Worm (Caenorhabditis elegans): ENCODE data around the gene srh-80.

The srh-80 gene

DNA sequence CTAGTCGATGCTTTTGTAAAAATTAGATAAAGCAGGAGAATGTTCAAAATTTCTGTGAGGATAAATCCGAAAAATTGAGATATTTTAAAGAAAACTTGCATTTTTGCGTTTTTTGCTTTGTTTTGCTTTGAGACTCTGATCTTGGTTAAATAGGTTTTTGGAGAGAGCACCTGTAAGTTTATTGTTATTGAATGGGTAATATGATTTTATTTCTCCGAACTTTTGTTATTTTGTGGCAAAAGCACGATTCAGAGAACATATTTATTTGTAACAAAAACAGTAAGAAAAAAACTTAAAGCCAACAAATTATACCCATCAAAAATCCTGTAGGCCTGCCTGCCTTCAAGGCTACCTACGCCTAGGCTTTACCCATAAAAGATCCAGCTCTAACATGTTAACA lies 34.9 kb downstream of the srh-80 start, which contains the start of gene str-121:
Gene str-121 (minus strand): TSS at position 101 of the 400 bp plus-strand sequence.
- TF ChIP-seq mxl-2 (GFP tag; conservative IDR thresholded peaks at IDR 0.05) (no peak), unc-62 (GFP tag; optimal IDR thresholded peaks at IDR 0.05 in 1 of 2) (peak in 1 of 2 experiments; percentile 0), unc-62 (tag; optimal IDR thresholded peaks at IDR 0.05) (no peak), duxl-1 (tag; optimal IDR thresholded peaks at IDR 0.05; ENCODE audit: poor library complexity) (no peak), ceh-82 (tag; optimal IDR thresholded peaks at IDR 0.05) (no peak)

ce11 chrV:258730-259129 lies 39.0 kb downstream of the srh-80 start, which contains the start of gene nhr-204:
Gene nhr-204 (minus strand): TSS chrV:258830.
- no peak for TF ChIP-seq gei-8 (GFP tag; optimal IDR thresholded peaks at IDR 0.05)
- no peak for TF ChIP-seq lin-13 (GFP tag; optimal IDR thresholded peaks at IDR 0.05)
- no peak for TF ChIP-seq saeg-2 (GFP tag; IDR thresholded peaks at IDR 0.05)
- TF ChIP-seq ceh-20 (GFP tag; IDR thresholded peaks at IDR 0.05) = no peak
- TF ChIP-seq dmd-9 (GFP tag; IDR thresholded peaks at IDR 0.05) = no peak
- TF ChIP-seq F26F4.8 (GFP tag; conservative IDR thresholded peaks at IDR 0.05) = no peak
- TF ChIP-seq vab-7 (GFP tag; IDR thresholded peaks at IDR 0.05) = no peak
- TF ChIP-seq unc-130 (GFP tag; optimal IDR thresholded peaks at IDR 0.05) = no peak
- TF ChIP-seq ama-1 (optimal IDR thresholded peaks at IDR 0.05) = no peak
- TF ChIP-seq nhr-48 (tag; optimal IDR thresholded peaks at IDR 0.05) = no peak
- no peak for TF ChIP-seq F37D6.2 (tag; optimal IDR thresholded peaks at IDR 0.05)
- no peak for TF ChIP-seq T20F7.1 (GFP tag; optimal IDR thresholded peaks at IDR 0.05)
- no peak for TF ChIP-seq arid-1 (GFP tag; conservative IDR thresholded peaks at IDR 0.05)
- no peak for TF ChIP-seq nhr-10 (tag; optimal IDR thresholded peaks at IDR 0.05)
- TF ChIP-seq dve-1 (tag; optimal IDR thresholded peaks at IDR 0.05; ENCODE audit: insufficient read depth) = no peak
- TF ChIP-seq duxl-1 (tag; optimal IDR thresholded peaks at IDR 0.05; ENCODE audit: poor library complexity) = no peak
- TF ChIP-seq nhr-25 (tag; optimal IDR thresholded peaks at IDR 0.05; ENCODE audit: borderline replicate concordance, insufficient read depth) = no peak
- TF ChIP-seq daf-16 (GFP tag; optimal IDR thresholded peaks at IDR 0.05) = no peak
- TF ChIP-seq daf-16 (tag; optimal IDR thresholded peaks at IDR 0.05) = no peak

DNA sequence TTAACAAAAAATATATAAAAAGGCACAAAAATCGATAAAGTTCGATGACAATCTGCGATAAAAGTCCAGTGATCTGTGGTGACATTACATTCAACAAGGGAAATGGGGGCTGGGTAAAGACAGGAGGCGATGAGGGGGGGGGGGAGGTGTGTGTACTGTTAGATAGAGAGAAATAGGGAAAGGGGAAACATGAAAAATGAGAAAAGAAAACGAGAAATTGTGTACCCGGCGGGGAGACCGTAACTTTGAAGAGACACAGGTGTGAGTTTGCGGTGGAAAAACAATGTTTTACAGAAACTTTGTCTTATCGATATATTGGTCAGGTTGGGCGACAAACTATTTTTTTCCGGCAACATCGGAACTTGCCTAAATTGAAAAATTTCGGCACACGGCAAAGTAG lies 40.6 kb downstream of the srh-80 start:
- TF ChIP-seq nhr-77 (tag; optimal IDR thresholded peaks at IDR 0.05) = peak; percentile 12
- TF ChIP-seq pha-4 (GFP tag; IDR thresholded peaks at IDR 0.05) = 0 out of 2 replicates have a peak, but pooled peaks have one; percentile 10
- TF ChIP-seq pha-4 (tag; optimal IDR thresholded peaks at IDR 0.05) = no peak
- TF ChIP-seq ceh-62 (tag; optimal IDR thresholded peaks at IDR 0.05) = no peak
- no peak for TF ChIP-seq hlh-11 (tag; optimal IDR thresholded peaks at IDR 0.05)
- TF ChIP-seq nhr-28 (tag; optimal IDR thresholded peaks at IDR 0.05) = peak; percentile 41
- peak; percentile 37 for TF ChIP-seq dve-1 (tag; optimal IDR thresholded peaks at IDR 0.05; ENCODE audit: insufficient read depth)
- TF ChIP-seq daf-16 (GFP tag; optimal IDR thresholded peaks at IDR 0.05) = no peak
- peak; percentile 73 for TF ChIP-seq daf-16 (tag; optimal IDR thresholded peaks at IDR 0.05)

- peak in 1 of 2 experiments; percentile 48 for TF ChIP-seq ZK546.5 (tag; optimal IDR thresholded peaks at IDR 0.05)
- TF ChIP-seq aha-1 (tag) = peak; percentile 24
Measured at ce11 chrV:265062-265963, 45.6 kb downstream of the srh-80 start.

DNA sequence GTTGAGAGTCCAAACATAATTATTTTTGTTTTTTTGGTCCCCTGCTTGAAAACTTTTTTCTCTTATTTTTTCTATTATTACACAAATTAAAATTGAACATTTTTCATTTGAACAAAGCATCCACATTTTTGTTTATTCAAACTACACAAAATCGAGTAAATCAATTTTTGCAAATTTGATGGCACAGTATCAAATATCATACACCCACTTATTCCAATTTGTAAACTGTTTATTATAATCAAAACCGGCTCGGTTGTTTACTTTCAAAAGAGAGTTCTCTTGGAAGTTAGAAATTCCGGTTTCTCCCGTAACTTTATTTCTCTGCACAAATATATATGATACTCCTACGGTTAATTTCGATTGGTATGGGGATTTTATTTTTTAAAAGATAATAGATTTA lies 48.3 kb downstream of the srh-80 start, which contains the start of gene lgc-26:
Gene lgc-26 (plus strand): TSS at position 301 of the 400 bp plus-strand sequence.
- TF ChIP-seq lin-13 (GFP tag; optimal IDR thresholded peaks at IDR 0.05) = no peak
- TF ChIP-seq saeg-2 (GFP tag; IDR thresholded peaks at IDR 0.05) = no peak
- no peak for TF ChIP-seq nhr-11 (tag; optimal IDR thresholded peaks at IDR 0.05)
- TF ChIP-seq zip-11 (GFP tag; IDR thresholded peaks at IDR 0.05) = no peak
- no peak for TF ChIP-seq jun-1 (tag; optimal IDR thresholded peaks at IDR 0.05)
- no peak for TF ChIP-seq egl-27 (tag; optimal IDR thresholded peaks at IDR 0.05)
- TF ChIP-seq vab-7 (GFP tag; IDR thresholded peaks at IDR 0.05) = no peak
- TF ChIP-seq zag-1 (tag; optimal IDR thresholded peaks at IDR 0.05) = no peak
- no peak for TF ChIP-seq ztf-7 (tag; optimal IDR thresholded peaks at IDR 0.05)
- TF ChIP-seq nhr-76 (tag; optimal IDR thresholded peaks at IDR 0.05) = no peak
- no peak for TF ChIP-seq snpc-4 (tag; optimal IDR thresholded peaks at IDR 0.05)
- no peak for TF ChIP-seq lin-39 (tag; optimal IDR thresholded peaks at IDR 0.05)
- no peak for TF ChIP-seq madf-9 (GFP tag; conservative IDR thresholded peaks at IDR 0.05)
- TF ChIP-seq pqm-1 (tag; optimal IDR thresholded peaks at IDR 0.05) = no peak
- no peak for TF ChIP-seq R02D3.7 (tag; optimal IDR thresholded peaks at IDR 0.05)
- TF ChIP-seq pha-4 (GFP tag; IDR thresholded peaks at IDR 0.05) = no peak
- TF ChIP-seq pha-4 (tag; optimal IDR thresholded peaks at IDR 0.05) = no peak
- TF ChIP-seq zfp-3 (GFP tag; conservative IDR thresholded peaks at IDR 0.05) = no peak

All from whole organism, L4 larva.